Worm (Caenorhabditis elegans) whole organism, early embryonic: ENCODE results near the gene fipr-16.

Experiments used
- B0310.2 ChIP-seq: sonication (generic microtip); optimal IDR thresholded peaks from 2 replicates; lab custom pipeline; 2016; ENCODE audit warnings: mild to moderate bottlenecking, missing genetic modification characterization, missing compliant biosample characterization
- F13C5.2 ChIP-seq: sonication (generic microtip); optimal IDR thresholded peaks from 2 replicates; lab custom pipeline; 2017; ENCODE audit warnings: mild to moderate bottlenecking, missing genetic modification characterization, inconsistent platforms, missing compliant biosample characterization
- ama-1 ChIP-seq: fragments of 150-350 bp; optimal IDR thresholded peaks from 2 replicates; lab custom pipeline; 2014
- ceh-13 ChIP-seq: fragments of 200-800 bp; sonication (Bioruptor generic); optimal IDR thresholded peaks from 2 replicates; lab custom pipeline; 2018; ENCODE audit warnings: mild to moderate bottlenecking, missing genetic modification characterization, missing compliant biosample characterization
- ets-7 ChIP-seq: sonication (generic microtip); optimal IDR thresholded peaks from 2 replicates; lab custom pipeline; 2016; ENCODE audit warnings: missing genotype, missing genetic modification characterization, missing compliant biosample characterization
- flt-1 ChIP-seq: fragments of 200-800 bp; sonication (Bioruptor generic); IDR thresholded peaks from 2 replicates; pipeline ENCODE4 v1.3.6; 2022; ENCODE audit warnings: missing genetic modification characterization, missing compliant biosample characterization
- hmbx-1 ChIP-seq: sonication (generic microtip); optimal IDR thresholded peaks from 2 replicates; lab custom pipeline; 2016; ENCODE audit warnings: mild to moderate bottlenecking, missing genetic modification characterization, missing compliant biosample characterization
- hmg-4 ChIP-seq: fragments of 200-800 bp; sonication (Bioruptor generic); optimal IDR thresholded peaks from 2 replicates; lab custom pipeline; 2018; ENCODE audit warnings: mild to moderate bottlenecking, missing genetic modification characterization, missing compliant biosample characterization
- hnd-1 ChIP-seq: sonication (generic microtip); optimal IDR thresholded peaks from 2 replicates; lab custom pipeline; 2016; ENCODE audit warnings: missing genetic modification characterization, missing compliant biosample characterization
- tbx-37 ChIP-seq: fragments of 200-800 bp; sonication (Bioruptor generic); conservative IDR thresholded peaks from 2 replicates; pipeline ENCODE4 v1.3.6; 2022; ENCODE audit warnings: missing genetic modification reagents, missing genetic modification characterization, missing compliant biosample characterization
- tra-4 ChIP-seq: sonication (generic microtip); optimal IDR thresholded peaks from 2 replicates; lab custom pipeline; 2017; ENCODE audit warnings: missing genetic modification characterization, missing compliant biosample characterization

ce11 chrIII:8636803-8637202 is 46.0 kb upstream of the fipr-16 start:
- no peak for TF ChIP-seq flt-1 (GFP tag; lab: Robert Waterston, UW)
- TF ChIP-seq ama-1 (lab: Kevin White, UChicago), result no peak
- no peak for TF ChIP-seq B0310.2 (tag; lab: Kevin White, UChicago)
- no peak for TF ChIP-seq hnd-1 (tag; lab: Kevin White, UChicago)
- TF ChIP-seq tbx-37 (GFP tag; lab: Robert Waterston, UW), result no peak
- TF ChIP-seq ceh-13 (GFP tag; lab: Kevin White, UChicago), result no peak
- TF ChIP-seq tra-4 (tag; lab: Kevin White, UChicago), result no peak
- no peak for TF ChIP-seq ets-7 (tag; lab: Kevin White, UChicago)
- no peak for TF ChIP-seq F13C5.2 (tag; lab: Kevin White, UChicago)
- TF ChIP-seq hmg-4 (GFP tag; lab: Kevin White, UChicago), result no peak
- no peak for TF ChIP-seq hmbx-1 (tag; lab: Kevin White, UChicago)
